Fruit fly (Drosophila melanogaster) whole organism: ENCODE data around the gene mthl1.

ENCODE experiments used
- psq ChIP-seq: fragments of >200 bp; optimal IDR thresholded peaks from 2 replicates; lab custom pipeline; 2017
- usp ChIP-seq: fragments of >200 bp; optimal IDR thresholded peaks from 2 replicates; lab custom pipeline; 2017; ENCODE audit warnings: missing biosample characterization, missing genetic modification characterization, mixed read lengths

DNA sequence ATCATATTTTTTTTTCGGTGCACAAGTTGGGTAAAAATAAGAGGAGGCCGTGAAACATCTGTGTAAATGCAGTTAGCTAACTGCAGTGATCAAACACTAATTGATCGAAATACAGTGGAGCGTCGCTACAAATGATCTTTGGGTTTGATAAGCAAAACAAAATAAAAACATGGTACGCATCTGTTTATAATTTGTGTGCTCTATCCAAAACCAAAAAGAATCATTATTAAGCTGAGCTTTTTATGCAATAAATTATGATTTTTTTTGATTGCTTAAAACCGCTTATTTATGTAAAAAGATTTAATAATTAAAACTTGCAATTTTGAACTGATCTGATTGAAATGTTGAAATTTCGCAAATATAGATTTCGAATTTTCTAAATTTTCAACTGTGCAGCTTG, 29.5 kb downstream of the mthl1 start:
- TF ChIP-seq psq (lab: Kevin White, UChicago) (no peak), usp (no peak)
